Worm (Caenorhabditis elegans) whole organism, L4 larva: ENCODE measurements around the gene srbc-84.
A peak's percentile ranks its signal among the peaks of the same experiment; 100 is the strongest.

Source experiments
- F10B5.3 ChIP-seq: sonication (generic microtip); optimal IDR thresholded peaks from 2 replicates; lab custom pipeline; 2016; ENCODE audit warnings: mild to moderate bottlenecking, missing genetic modification characterization, missing compliant biosample characterization
- F37D6.2 ChIP-seq: sonication (generic microtip); optimal IDR thresholded peaks from 2 replicates; lab custom pipeline; 2016; ENCODE audit warnings: mild to moderate bottlenecking, missing genetic modification characterization, missing compliant biosample characterization
- T20F7.1 ChIP-seq: fragments of 200-800 bp; sonication (Bioruptor generic); optimal IDR thresholded peaks from 2 replicates; lab custom pipeline; 2018; ENCODE audit warnings: mild to moderate bottlenecking, missing genetic modification characterization, missing compliant biosample characterization
- T26A8.4 ChIP-seq: fragments of 200-800 bp; sonication (Bioruptor generic); IDR thresholded peaks from 2 replicates; pipeline ENCODE4 v1.3.6; 2022; ENCODE audit warnings: missing genetic modification characterization, missing compliant biosample characterization
- Y105C5A.15 ChIP-seq: fragments of 200-800 bp; sonication (Bioruptor generic); IDR thresholded peaks from 2 replicates; pipeline ENCODE4 v1.3.6; 2022; ENCODE audit warnings: missing genetic modification characterization, missing compliant biosample characterization
- Y48G9A.11 ChIP-seq: fragments of 200-800 bp; sonication (Bioruptor generic); IDR thresholded peaks from 2 replicates; pipeline ENCODE4 v1.3.6; 2022; ENCODE audit warnings: missing genetic modification reagents, missing genetic modification characterization, missing compliant biosample characterization
- Y75B8A.6 ChIP-seq: fragments of 200-800 bp; sonication (Bioruptor generic); IDR thresholded peaks from 2 replicates; pipeline ENCODE4 v1.3.6; 2022; ENCODE audit warnings: missing genetic modification reagents, missing genetic modification characterization, missing compliant biosample characterization
- aly-2 ChIP-seq: sonication (generic microtip); optimal IDR thresholded peaks from 2 replicates; lab custom pipeline; 2018; ENCODE audit warnings: missing biosample characterization, missing genetic modification characterization
- ama-1 ChIP-seq: fragments of 150-350 bp; optimal IDR thresholded peaks from 2 replicates; lab custom pipeline; 2014; ENCODE audit warnings: inconsistent platforms, mixed read lengths
- ceh-20 ChIP-seq: fragments of 200-800 bp; sonication (Bioruptor generic); IDR thresholded peaks from 2 replicates; pipeline ENCODE4 v1.3.6; 2022; ENCODE audit warnings: missing genetic modification reagents, missing genetic modification characterization, missing compliant biosample characterization
- ceh-28 ChIP-seq: fragments of 150-350 bp; optimal IDR thresholded peaks from 2 replicates; lab custom pipeline; 2014; ENCODE audit warnings: missing biosample characterization, missing genetic modification reagents, missing genetic modification characterization
- ceh-32 ChIP-seq: sonication (generic microtip); optimal IDR thresholded peaks from 2 replicates; lab custom pipeline; 2016; ENCODE audit warnings: mild to moderate bottlenecking, missing genetic modification characterization, missing compliant biosample characterization; ENCODE audit not compliant: poor library complexity
- ctbp-1 ChIP-seq: fragments of 200-800 bp; sonication (Bioruptor generic); IDR thresholded peaks from 2 replicates; pipeline ENCODE4 v1.3.6; 2022; ENCODE audit warnings: missing genetic modification reagents, missing genetic modification characterization, missing compliant biosample characterization
- daf-12 ChIP-seq: fragments of 150-350 bp; optimal IDR thresholded peaks from 2 replicates; lab custom pipeline; 2014; ENCODE audit warnings: missing biosample characterization, missing genetic modification reagents, missing genetic modification characterization
- daf-8 ChIP-seq: fragments of 200-800 bp; sonication (Bioruptor generic); IDR thresholded peaks from 2 replicates; pipeline ENCODE4 v1.3.6; 2022; ENCODE audit warnings: missing genetic modification characterization, missing compliant biosample characterization
- dmd-9 ChIP-seq: fragments of 200-800 bp; sonication (Bioruptor generic); IDR thresholded peaks from 2 replicates; pipeline ENCODE4 v1.3.6; 2022; ENCODE audit warnings: missing genetic modification reagents, missing genetic modification characterization, missing compliant biosample characterization
- duxl-1 ChIP-seq: sonication (generic microtip); optimal IDR thresholded peaks from 2 replicates; lab custom pipeline; 2016; ENCODE audit warnings: mild to moderate bottlenecking, missing genetic modification characterization, moderate library complexity, missing compliant biosample characterization; ENCODE audit not compliant: poor library complexity
- dve-1 ChIP-seq: sonication (generic microtip); optimal IDR thresholded peaks from 2 replicates; lab custom pipeline; 2017; ENCODE audit warnings: antibody characterized with exemption, mild to moderate bottlenecking, missing genetic modification characterization, missing compliant biosample characterization; ENCODE audit not compliant: insufficient read depth
- egl-43 ChIP-seq: fragments of 200-800 bp; sonication (Bioruptor generic); IDR thresholded peaks from 2 replicates; pipeline ENCODE4 v1.3.6; 2022; ENCODE audit warnings: missing genetic modification reagents, missing genetic modification characterization, missing compliant biosample characterization
- hlh-30 ChIP-seq: sonication (generic microtip); optimal IDR thresholded peaks from 2 replicates; lab custom pipeline; 2017; ENCODE audit warnings: antibody characterized with exemption, mild to moderate bottlenecking, missing genetic modification characterization, missing compliant biosample characterization; ENCODE audit not compliant: insufficient read depth
- lim-7 ChIP-seq: fragments of 200-800 bp; sonication (Bioruptor generic); IDR thresholded peaks from 2 replicates; pipeline ENCODE4 v1.3.6; 2022; ENCODE audit warnings: missing genetic modification characterization, missing compliant biosample characterization
- lin-15B ChIP-seq: fragments of 150-350 bp; sonication (generic microtip); optimal IDR thresholded peaks from 3 replicates; lab custom pipeline; 2014; ENCODE audit warnings: missing biosample characterization, missing genetic modification characterization
- lin-39 ChIP-seq: fragments of 150-350 bp; optimal IDR thresholded peaks from 2 replicates; lab custom pipeline; 2014; ENCODE audit warnings: missing biosample characterization, missing genetic modification reagents, missing genetic modification characterization
- lir-3 ChIP-seq: sonication (generic microtip); optimal IDR thresholded peaks from 2 replicates; lab custom pipeline; 2016; ENCODE audit warnings: mild to moderate bottlenecking, missing genetic modification characterization, missing compliant biosample characterization
- madf-9 ChIP-seq: fragments of 200-800 bp; sonication (Bioruptor generic); conservative IDR thresholded peaks from 2 replicates; pipeline ENCODE4 v1.3.6; 2022; ENCODE audit warnings: missing genetic modification reagents, missing genetic modification characterization, missing compliant biosample characterization
- mes-2 ChIP-seq: sonication (generic microtip); optimal IDR thresholded peaks from 2 replicates; lab custom pipeline; 2016; ENCODE audit warnings: missing genotype, mild to moderate bottlenecking, missing genetic modification characterization, missing compliant biosample characterization; ENCODE audit not compliant: poor library complexity, severe bottlenecking
- nhr-102 ChIP-seq: sonication (generic microtip); optimal IDR thresholded peaks from 2 replicates; lab custom pipeline; 2016; ENCODE audit warnings: mild to moderate bottlenecking, missing genetic modification characterization, moderate library complexity, missing compliant biosample characterization
- nhr-111 ChIP-seq: fragments of 200-800 bp; sonication (Bioruptor generic); optimal IDR thresholded peaks from 2 replicates; lab custom pipeline; 2018; ENCODE audit warnings: mild to moderate bottlenecking, missing genetic modification characterization, missing compliant biosample characterization
- nhr-25 ChIP-seq: sonication (generic microtip); optimal IDR thresholded peaks from 2 replicates; lab custom pipeline; 2017; ENCODE audit warnings: missing genetic modification characterization, mild to moderate bottlenecking, missing compliant biosample characterization, antibody characterized with exemption, moderate library complexity, borderline replicate concordance; ENCODE audit not compliant: insufficient read depth
- nhr-28 ChIP-seq: fragments of 150-350 bp; optimal IDR thresholded peaks from 2 replicates; lab custom pipeline; 2014; ENCODE audit warnings: missing biosample characterization, missing genetic modification characterization
- nhr-76 ChIP-seq: fragments of 150-350 bp; optimal IDR thresholded peaks from 2 replicates; lab custom pipeline; 2014; ENCODE audit warnings: missing biosample characterization, missing genetic modification characterization
- pha-4 ChIP-seq, 2 experiments: fragments of 150-350 bp in 1 of 2; fragments of 200-800 bp in 1 of 2; sonication (Bioruptor generic) in 1 of 2; IDR thresholded peaks in 1 of 2; optimal IDR thresholded peaks in 1 of 2; 2 replicates each; pipeline versions ENCODE4 v1.3.6 to Lab custom; 2014 to 2022; ENCODE audit warnings: missing genetic modification characterization in 2 of 2, missing genetic modification reagents in 2 of 2, missing biosample characterization in 1 of 2, missing compliant biosample characterization in 1 of 2
- php-3 ChIP-seq: fragments of 200-800 bp; sonication (Bioruptor generic); IDR thresholded peaks from 2 replicates; pipeline ENCODE4 v1.3.6; 2022; ENCODE audit warnings: missing genetic modification reagents, missing genetic modification characterization, missing compliant biosample characterization
- pqm-1 ChIP-seq: sonication (generic microtip); optimal IDR thresholded peaks from 2 replicates; lab custom pipeline; 2017; ENCODE audit warnings: missing biosample characterization, missing genetic modification characterization
- rbr-2 ChIP-seq: sonication (generic microtip); optimal IDR thresholded peaks from 2 replicates; lab custom pipeline; 2016; ENCODE audit warnings: missing genotype, missing genetic modification characterization, missing compliant biosample characterization
- snpc-4 ChIP-seq: fragments of 150-350 bp; optimal IDR thresholded peaks from 2 replicates; lab custom pipeline; 2014; ENCODE audit warnings: missing biosample characterization, missing genetic modification characterization
- unc-62 ChIP-seq, 3 experiments: fragments of 150-350 bp in 1 of 3; sonication (generic microtip); optimal IDR thresholded peaks in 2 of 3; peaks in 1 of 3; 1 replicate in 1 of 3; 2 replicates in 2 of 3; lab custom pipeline; 2014 to 2017; ENCODE audit warnings: missing biosample characterization in 3 of 3, missing genetic modification characterization in 3 of 3, missing genetic modification reagents in 3 of 3, missing genotype in 1 of 3
- zag-1 ChIP-seq: fragments of 150-350 bp; optimal IDR thresholded peaks from 2 replicates; lab custom pipeline; 2014; ENCODE audit warnings: missing biosample characterization, missing genetic modification characterization
- zfp-2 ChIP-seq: sonication (generic microtip); optimal IDR thresholded peaks from 2 replicates; lab custom pipeline; 2016; ENCODE audit warnings: mild to moderate bottlenecking, missing genetic modification characterization, missing compliant biosample characterization
- zip-11 ChIP-seq: fragments of 200-800 bp; sonication (Bioruptor generic); IDR thresholded peaks from 2 replicates; pipeline ENCODE4 v1.3.6; 2022; ENCODE audit warnings: missing genetic modification characterization, missing compliant biosample characterization
- zip-2 ChIP-seq: fragments of 150-350 bp; optimal IDR thresholded peaks from 2 replicates; lab custom pipeline; 2014; ENCODE audit warnings: missing biosample characterization, missing genetic modification characterization

Gene srbc-84

DNA sequence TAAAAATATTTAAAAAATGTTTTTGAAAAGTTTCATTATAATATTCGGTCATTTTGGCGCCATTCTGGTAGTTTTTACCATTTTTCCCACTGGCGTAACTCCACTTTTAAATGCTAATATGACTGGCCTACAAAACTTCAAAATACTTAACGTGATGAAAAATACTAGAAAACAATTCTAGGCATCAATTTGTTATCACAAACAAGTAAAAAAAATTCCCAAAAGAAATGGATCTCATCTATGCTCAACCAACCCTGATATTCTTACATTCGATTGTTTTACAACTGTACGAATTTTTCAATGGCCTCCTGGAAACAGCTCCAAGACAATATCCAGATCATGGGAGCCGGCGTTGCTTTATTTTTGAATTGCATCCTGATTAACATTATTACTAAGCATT is 16.2 kb downstream of the srbc-84 start, which contains the start of gene str-214:
Gene str-214 (plus strand): TSS at position 301 of the 400 bp plus-strand sequence.
- no peak for TF ChIP-seq ctbp-1 (GFP tag; lab: Robert Waterston, UW)
- TF ChIP-seq T20F7.1 (GFP tag; lab: Kevin White, UChicago) = no peak
- no peak for TF ChIP-seq nhr-111
- TF ChIP-seq lin-15B (tag; lab: Kevin White, UChicago) = no peak
- TF ChIP-seq lir-3 (tag; lab: Kevin White, UChicago) = no peak
- no peak for TF ChIP-seq F37D6.2 (tag; lab: Kevin White, UChicago)
- TF ChIP-seq lin-39 (tag; lab: Kevin White, UChicago) = no peak
- TF ChIP-seq zip-11 (GFP tag; lab: Robert Waterston, UW) = no peak
- TF ChIP-seq zip-2 = no peak
- TF ChIP-seq aly-2 (tag; lab: Kevin White, UChicago) = no peak
- no peak for TF ChIP-seq unc-62 (GFP tag; optimal IDR thresholded peaks at IDR 0.05 in 1 of 2; lab: Kevin White, UChicago)
- no peak for TF ChIP-seq unc-62 (tag; optimal IDR thresholded peaks at IDR 0.05; lab: Kevin White, UChicago)
- TF ChIP-seq Y75B8A.6 = no peak
- no peak for TF ChIP-seq Y105C5A.15 (GFP tag; lab: Robert Waterston, UW)
- no peak for TF ChIP-seq lim-7
- TF ChIP-seq madf-9 (GFP tag; lab: Robert Waterston, UW) = no peak
- TF ChIP-seq ceh-20 = no peak

DNA sequence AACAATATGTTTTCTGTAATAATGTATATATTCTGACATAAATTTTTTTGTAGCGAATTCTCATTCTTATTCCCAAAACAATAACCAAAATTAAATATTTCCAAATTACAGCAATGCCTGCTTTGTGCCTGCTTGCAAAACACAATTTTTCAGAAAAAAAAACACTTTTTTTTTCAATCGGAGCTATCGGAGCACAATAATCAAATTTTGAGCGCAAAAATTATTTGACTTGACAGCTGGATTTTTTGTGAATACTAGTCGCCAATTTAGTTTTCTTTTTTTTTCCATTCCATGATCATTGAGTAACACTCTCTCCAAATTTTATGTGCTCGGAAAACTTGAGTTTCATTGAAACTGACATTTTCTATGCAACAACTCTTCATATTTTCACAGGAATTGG is 18.5 kb downstream of the srbc-84 start, which contains the start of gene srh-180:
Gene srh-180 (plus strand): TSS at position 301 of the 400 bp plus-strand sequence.
- TF ChIP-seq dmd-9 (GFP tag; lab: Robert Waterston, UW) (no peak), nhr-28 (tag; lab: Kevin White, UChicago) (no peak), ama-1 (lab: Kevin White, UChicago) (no peak), snpc-4 (no peak), unc-62 (GFP tag; optimal IDR thresholded peaks at IDR 0.05 in 1 of 2; lab: Kevin White, UChicago) (peak in 1 of 2 experiments; percentile 74), unc-62 (tag; optimal IDR thresholded peaks at IDR 0.05; lab: Kevin White, UChicago) (no peak)

ce11 chrV:16322155-16322554 is 23.4 kb downstream of the srbc-84 start:
- TF ChIP-seq lin-15B (tag; lab: Kevin White, UChicago) (no peak), snpc-4 (no peak), daf-8 (GFP tag; lab: Robert Waterston, UW) (no peak), Y48G9A.11 (GFP tag; lab: Robert Waterston, UW) (no peak), duxl-1 (tag; lab: Kevin White, UChicago) (no peak), pqm-1 (tag; lab: Kevin White, UChicago) (no peak), aly-2 (tag; lab: Kevin White, UChicago) (no peak), daf-12 (no peak), egl-43 (GFP tag; lab: Robert Waterston, UW) (no peak), dve-1 (tag; lab: Kevin White, UChicago) (no peak), madf-9 (GFP tag; lab: Robert Waterston, UW) (no peak)

- TF ChIP-seq Y75B8A.6 (no peak), duxl-1 (tag; lab: Kevin White, UChicago) (no peak), Y105C5A.15 (GFP tag; lab: Robert Waterston, UW) (no peak), hlh-30 (no peak), pha-4 (GFP tag; IDR thresholded peaks at IDR 0.05; lab: Robert Waterston, UW) (no peak), pha-4 (tag; optimal IDR thresholded peaks at IDR 0.05; lab: Kevin White, UChicago) (no peak), T26A8.4 (GFP tag; lab: Robert Waterston, UW) (no peak), nhr-76 (tag; lab: Kevin White, UChicago) (no peak)
Observed at ce11 chrV:16328849-16329248, 30.1 kb downstream of the srbc-84 start, which contains the start of gene F57G8.7. TSS of gene F57G8.7 (plus strand) at chrV:16329149.

DNA sequence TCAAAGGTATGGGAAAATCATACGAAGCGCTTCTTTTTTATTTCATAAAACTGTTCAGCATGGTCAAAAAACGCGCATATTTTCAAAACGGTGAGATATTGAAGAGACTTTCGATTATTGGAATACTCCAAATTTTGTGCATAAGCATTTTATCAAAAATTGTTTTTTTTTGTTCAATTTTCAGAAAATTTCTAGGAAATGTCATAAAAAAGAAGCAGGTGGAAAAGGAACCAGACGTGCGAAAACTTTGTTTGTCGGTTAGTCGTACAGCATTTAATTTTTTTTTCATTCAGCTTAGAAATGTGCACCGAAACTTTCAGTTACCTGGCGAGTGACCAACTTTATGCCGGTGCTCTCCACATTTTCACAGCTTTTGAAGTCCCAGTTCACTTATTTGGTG is 34.6 kb downstream of the srbc-84 start, which contains the start of gene srh-167:
Gene srh-167 (plus strand): TSS at position 301 of the 400 bp plus-strand sequence.
- TF ChIP-seq snpc-4 = no peak
- TF ChIP-seq nhr-102 (tag; lab: Kevin White, UChicago) = no peak
- TF ChIP-seq zfp-2 (tag; lab: Kevin White, UChicago) = no peak
- TF ChIP-seq pqm-1 (tag; lab: Kevin White, UChicago) = no peak
- TF ChIP-seq egl-43 (GFP tag; lab: Robert Waterston, UW) = no peak
- TF ChIP-seq daf-12 = no peak
- TF ChIP-seq rbr-2 = no peak
- TF ChIP-seq F10B5.3 (tag; lab: Kevin White, UChicago) = no peak
- TF ChIP-seq ceh-32 (tag; lab: Kevin White, UChicago) = no peak
- no peak for TF ChIP-seq ceh-28
- TF ChIP-seq hlh-30 = no peak
- TF ChIP-seq zag-1 (tag; lab: Kevin White, UChicago) = no peak
- no peak for TF ChIP-seq madf-9 (GFP tag; lab: Robert Waterston, UW)
- no peak for TF ChIP-seq nhr-25
- no peak for TF ChIP-seq lin-15B (tag; lab: Kevin White, UChicago)
- no peak for TF ChIP-seq mes-2 (tag; lab: Kevin White, UChicago)
- TF ChIP-seq php-3 (GFP tag; lab: Robert Waterston, UW) = no peak
- TF ChIP-seq, all 104 proteins: peak for 0
